Worm (Caenorhabditis elegans) whole organism, mixed stage, embryonic: Measurements from ENCODE around the gene nep-26.
"Not testable (repeated sequence)": the region's sequence is repeated elsewhere in the genome, so short reads cannot be mapped to it uniquely, and the experiment has no call there.

Experiments used
- ceh-43 ChIP-seq: fragments of 200-800 bp; sonication (Bioruptor generic); optimal IDR thresholded peaks from 2 replicates; lab custom pipeline; 2018; ENCODE audit warnings: mild to moderate bottlenecking, missing genetic modification characterization, moderate library complexity, missing compliant biosample characterization
- elt-3 ChIP-seq: fragments of 150-350 bp; optimal IDR thresholded peaks from 2 replicates; lab custom pipeline; 2014; ENCODE audit warnings: missing biosample characterization, missing genetic modification characterization
- ham-2 ChIP-seq: fragments of 200-800 bp; sonication (Bioruptor generic); optimal IDR thresholded peaks from 2 replicates; lab custom pipeline; 2018; ENCODE audit warnings: mild to moderate bottlenecking, missing genetic modification characterization, missing compliant biosample characterization
- nhr-237 ChIP-seq: fragments of 150-350 bp; optimal IDR thresholded peaks from 2 replicates; lab custom pipeline; 2014; ENCODE audit warnings: missing biosample characterization, missing genetic modification characterization
- nhr-28 ChIP-seq: fragments of 150-350 bp; optimal IDR thresholded peaks from 2 replicates; lab custom pipeline; 2014; ENCODE audit warnings: missing biosample characterization, missing genetic modification characterization
- pha-4 ChIP-seq: fragments of 150-350 bp; optimal IDR thresholded peaks from 2 replicates; lab custom pipeline; 2018; ENCODE audit warnings: missing biosample characterization, missing genetic modification reagents, missing genetic modification characterization
- snpc-4 ChIP-seq: fragments of 150-350 bp; optimal IDR thresholded peaks from 2 replicates; lab custom pipeline; 2014; ENCODE audit warnings: missing biosample characterization, missing genetic modification characterization
- unc-62 ChIP-seq: fragments of 150-350 bp; optimal IDR thresholded peaks from 2 replicates; lab custom pipeline; 2014; ENCODE audit warnings: missing biosample characterization, missing genetic modification reagents, missing genetic modification characterization

DNA sequence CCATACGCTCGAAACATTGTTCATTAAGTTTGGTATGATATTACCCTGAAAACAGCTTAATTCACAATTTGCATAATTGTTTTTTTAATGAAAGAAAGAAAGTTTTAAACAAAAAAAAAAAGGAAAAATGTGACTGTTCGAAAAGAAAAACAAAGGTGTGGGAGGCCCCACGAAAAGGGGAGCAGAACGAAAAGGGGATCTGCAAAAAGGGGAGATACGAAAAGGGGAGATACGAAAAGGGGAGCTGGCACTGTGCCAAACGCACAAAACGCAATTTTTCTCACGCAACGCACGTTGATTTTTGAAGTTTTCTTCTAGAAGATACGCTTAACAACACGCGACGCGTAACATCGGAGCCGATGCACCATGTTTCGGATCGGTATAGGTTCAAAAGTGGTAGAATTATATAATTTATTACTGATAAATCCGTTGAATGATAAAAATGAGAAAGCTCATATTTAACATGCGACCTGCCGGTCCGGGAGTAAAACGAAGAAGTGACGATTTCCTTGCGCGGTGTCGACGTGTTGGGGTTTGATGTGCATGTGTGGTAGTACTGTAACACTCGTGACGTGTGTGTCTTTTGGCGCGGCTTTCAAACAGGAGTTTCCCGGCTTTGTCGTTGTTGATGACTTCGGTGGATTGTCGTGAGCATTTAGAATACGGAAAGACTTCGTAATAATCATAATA, 52.2 kb downstream of the nep-26 start, which contains the start of gene nrde-2:
- not testable (repeated sequence) for TF ChIP-seq pha-4 (tag; lab: Kevin White, UChicago); nhr-28 (tag; lab: Kevin White, UChicago); snpc-4; ham-2 (GFP tag; lab: Kevin White, UChicago); unc-62 (GFP tag; lab: Kevin White, UChicago); nhr-237 (tag; lab: Kevin White, UChicago); ceh-43 (GFP tag; lab: Kevin White, UChicago); elt-3 (tag; lab: Kevin White, UChicago)
